Fruit fly (Drosophila melanogaster) whole organism, embryonic: ENCODE results near the gene Rab3GAP1.

Experiments
- Atf-2 ChIP-seq: fragments of 200-800 bp; sonication (Bioruptor generic); optimal IDR thresholded peaks from 2 replicates; lab custom pipeline; 2016; ENCODE audit warnings: missing biosample characterization, missing genetic modification characterization
- Awh ChIP-seq: fragments of 200-800 bp; sonication (Bioruptor generic); IDR thresholded peaks from 2 replicates; pipeline ENCODE4, ENCODE4 v1.3.6; 2022; ENCODE audit warnings: missing biosample characterization, missing genetic modification characterization
- CG10274 ChIP-seq: fragments of 200-800 bp; sonication (Bioruptor generic); optimal IDR thresholded peaks from 3 replicates; lab custom pipeline; 2017; ENCODE audit warnings: missing biosample characterization, mild to moderate bottlenecking, missing genetic modification characterization
- CG10565 ChIP-seq: fragments of 200-800 bp; sonication (Bioruptor generic); optimal IDR thresholded peaks from 3 replicates; lab custom pipeline; 2016; ENCODE audit warnings: missing biosample characterization, mild to moderate bottlenecking, missing genetic modification characterization
- CG11247 ChIP-seq: fragments of 200-800 bp; sonication (Bioruptor generic); IDR thresholded peaks from 2 replicates; pipeline ENCODE4 v1.3.6; 2022; ENCODE audit warnings: missing biosample characterization, missing genetic modification characterization
- CG13123 ChIP-seq: fragments of 200-800 bp; sonication (Bioruptor generic); optimal IDR thresholded peaks from 2 replicates; lab custom pipeline; 2016; ENCODE audit warnings: missing biosample characterization, missing genetic modification characterization
- CG13287 ChIP-seq: fragments of 200-800 bp; sonication (Bioruptor generic); IDR thresholded peaks from 2 replicates; pipeline ENCODE4 v1.3.6; 2022; ENCODE audit warnings: missing biosample characterization, missing genetic modification characterization; ENCODE audit not compliant: partially characterized antibody
- CG13424 ChIP-seq: fragments of 200-800 bp; sonication (Bioruptor generic); optimal IDR thresholded peaks from 2 replicates; lab custom pipeline; 2019; ENCODE audit warnings: missing biosample characterization, mild to moderate bottlenecking, missing genetic modification characterization, moderate library complexity
- CG15601 ChIP-seq: fragments of 200-800 bp; sonication (Bioruptor generic); optimal IDR thresholded peaks from 3 replicates; lab custom pipeline; 2019; ENCODE audit warnings: missing biosample characterization, mild to moderate bottlenecking, missing genetic modification characterization, moderate library complexity
- CG1832 ChIP-seq: fragments of 200-800 bp; sonication (Bioruptor generic); optimal IDR thresholded peaks from 2 replicates; lab custom pipeline; 2017; ENCODE audit warnings: missing biosample characterization, mild to moderate bottlenecking, missing genetic modification characterization, inconsistent platforms
- CG18619 ChIP-seq: fragments of 200-800 bp; sonication (Bioruptor generic); optimal IDR thresholded peaks from 3 replicates; lab custom pipeline; 2017; ENCODE audit warnings: missing biosample characterization, mild to moderate bottlenecking, missing genetic modification characterization
- CG2116 ChIP-seq: fragments of 200-800 bp; sonication (Bioruptor generic); optimal IDR thresholded peaks from 3 replicates; lab custom pipeline; 2018; ENCODE audit warnings: missing biosample characterization, mild to moderate bottlenecking, missing genetic modification characterization
- CG2199 ChIP-seq: fragments of 200-800 bp; sonication (Bioruptor generic); IDR thresholded peaks from 3 replicates; pipeline ENCODE4 v1.3.6; 2022; ENCODE audit warnings: missing biosample characterization, missing genetic modification characterization
- CG3838 ChIP-seq: fragments of 200-800 bp; sonication (Bioruptor generic); optimal IDR thresholded peaks from 3 replicates; lab custom pipeline; 2016; ENCODE audit warnings: missing biosample characterization, missing genetic modification characterization
- CG3995 ChIP-seq: fragments of 200-800 bp; sonication (Bioruptor generic); optimal IDR thresholded peaks from 3 replicates; lab custom pipeline; 2016; ENCODE audit warnings: missing biosample characterization, missing genetic modification characterization
- CG4404 ChIP-seq: fragments of 200-800 bp; sonication (Bioruptor generic); IDR thresholded peaks from 2 replicates; pipeline ENCODE4 v1.3.6; 2022; ENCODE audit warnings: missing biosample characterization, missing genetic modification characterization
- CG6254 ChIP-seq: fragments of 200-800 bp; sonication (Bioruptor generic); optimal IDR thresholded peaks from 3 replicates; lab custom pipeline; 2017; ENCODE audit warnings: mild to moderate bottlenecking, missing biosample characterization, missing genetic modification reagents, missing genetic modification characterization
- CG7963 ChIP-seq: fragments of 200-800 bp; sonication (Bioruptor generic); IDR thresholded peaks from 3 replicates; pipeline ENCODE4 v1.3.6; 2022; ENCODE audit warnings: missing biosample characterization, missing genetic modification characterization; ENCODE audit not compliant: partially characterized antibody
- CG9215 ChIP-seq: fragments of 200-800 bp; sonication (Bioruptor generic); IDR thresholded peaks from 2 replicates; pipeline ENCODE4 v1.3.6; 2022; ENCODE audit warnings: missing biosample characterization, missing genetic modification characterization
- CG9797 ChIP-seq: fragments of 200-800 bp; sonication (Bioruptor generic); optimal IDR thresholded peaks from 3 replicates; lab custom pipeline; 2018; ENCODE audit warnings: missing biosample characterization, mild to moderate bottlenecking, missing genetic modification characterization
- Gug ChIP-seq: fragments of 200-800 bp; sonication (Bioruptor generic); IDR thresholded peaks from 4 replicates; pipeline ENCODE4 v1.3.6; 2022; ENCODE audit warnings: missing biosample characterization, missing genetic modification characterization
- HLH54F ChIP-seq: fragments of 200-800 bp; sonication (Bioruptor generic); optimal IDR thresholded peaks from 3 replicates; lab custom pipeline; 2016; ENCODE audit warnings: missing biosample characterization, missing genetic modification characterization
- HmgZ ChIP-seq: fragments of 200-800 bp; sonication (Bioruptor generic); optimal IDR thresholded peaks from 2 replicates; lab custom pipeline; 2018; ENCODE audit warnings: missing biosample characterization, mild to moderate bottlenecking, missing genetic modification characterization
- Hr3 ChIP-seq: fragments of 200-800 bp; sonication (Bioruptor generic); optimal IDR thresholded peaks from 3 replicates; lab custom pipeline; 2016; ENCODE audit warnings: missing biosample characterization, missing genetic modification characterization
- Mad ChIP-seq: fragments of 200-800 bp; sonication (Bioruptor generic); optimal IDR thresholded peaks from 2 replicates; lab custom pipeline; 2016; ENCODE audit warnings: missing biosample characterization, missing genetic modification characterization
- Meics ChIP-seq: fragments of 200-800 bp; sonication (Bioruptor generic); optimal IDR thresholded peaks from 2 replicates; lab custom pipeline; 2017; ENCODE audit warnings: missing biosample characterization, mild to moderate bottlenecking, missing genetic modification characterization
- Mes4 ChIP-seq: fragments of 200-800 bp; sonication (Bioruptor generic); optimal IDR thresholded peaks from 2 replicates; lab custom pipeline; 2016; ENCODE audit warnings: missing biosample characterization, missing genetic modification characterization
- NC2β ChIP-seq: fragments of 200-800 bp; sonication (Bioruptor generic); optimal IDR thresholded peaks from 2 replicates; lab custom pipeline; 2016; ENCODE audit warnings: missing biosample characterization, missing genetic modification characterization
- PHDP ChIP-seq: fragments of 200-800 bp; sonication (Bioruptor generic); optimal IDR thresholded peaks from 3 replicates; lab custom pipeline; 2018; ENCODE audit warnings: missing biosample characterization, mild to moderate bottlenecking, missing genetic modification characterization, moderate library complexity
- Xbp1 ChIP-seq: fragments of 200-800 bp; sonication (Bioruptor generic); optimal IDR thresholded peaks from 3 replicates; lab custom pipeline; 2016; ENCODE audit warnings: missing biosample characterization, mild to moderate bottlenecking, missing genetic modification characterization
- ac ChIP-seq: fragments of 200-800 bp; sonication (Bioruptor generic); optimal IDR thresholded peaks from 3 replicates; lab custom pipeline; 2017; ENCODE audit warnings: missing biosample characterization, mild to moderate bottlenecking, missing genetic modification characterization
- ase ChIP-seq: fragments of 200-800 bp; sonication (Bioruptor generic); IDR thresholded peaks from 3 replicates; pipeline ENCODE4 v1.3.6; 2022; ENCODE audit warnings: missing biosample characterization, missing genetic modification characterization
- bab2 ChIP-seq: fragments of 200-800 bp; sonication (Bioruptor generic); optimal IDR thresholded peaks from 2 replicates; lab custom pipeline; 2016; ENCODE audit warnings: missing biosample characterization, missing genetic modification characterization
- bbx ChIP-seq: fragments of 200-800 bp; sonication (Bioruptor generic); IDR thresholded peaks from 2 replicates; pipeline ENCODE4 v1.3.6; 2022; ENCODE audit warnings: missing biosample characterization, missing genetic modification characterization; ENCODE audit not compliant: partially characterized antibody
- crol ChIP-seq: fragments of 200-800 bp; sonication (Bioruptor generic); IDR thresholded peaks from 2 replicates; pipeline ENCODE4 v1.3.6; 2022; ENCODE audit warnings: missing biosample characterization, missing genetic modification characterization
- dan ChIP-seq: fragments of 200-800 bp; sonication (Bioruptor generic); IDR thresholded peaks from 2 replicates; pipeline ENCODE4 v1.3.6; 2022; ENCODE audit warnings: missing biosample characterization, missing genetic modification characterization
- ewg ChIP-seq: fragments of 200-800 bp; sonication (Bioruptor generic); optimal IDR thresholded peaks from 3 replicates; lab custom pipeline; 2017; ENCODE audit warnings: mild to moderate bottlenecking, missing biosample characterization, missing genetic modification reagents, missing genetic modification characterization
- fd3F ChIP-seq: fragments of 200-800 bp; sonication (Bioruptor generic); optimal IDR thresholded peaks from 2 replicates; lab custom pipeline; 2018; ENCODE audit warnings: missing biosample characterization, mild to moderate bottlenecking, missing genetic modification characterization, moderate library complexity
- fru ChIP-seq: fragments of >200 bp; optimal IDR thresholded peaks from 2 replicates; lab custom pipeline; 2017
- ind ChIP-seq: fragments of 200-800 bp; sonication (Bioruptor generic); optimal IDR thresholded peaks from 3 replicates; lab custom pipeline; 2016; ENCODE audit warnings: missing biosample characterization, missing genetic modification characterization
- inv ChIP-seq: fragments of 200-800 bp; sonication (Bioruptor generic); IDR thresholded peaks from 2 replicates; pipeline ENCODE4 v1.3.6; 2022; ENCODE audit warnings: missing biosample characterization, missing genetic modification characterization; ENCODE audit not compliant: partially characterized antibody
- lov ChIP-seq, 2 experiments: fragments of 200-800 bp in 1 of 2; fragments of >200 bp in 1 of 2; sonication (Bioruptor generic) in 1 of 2; IDR thresholded peaks in 1 of 2; optimal IDR thresholded peaks in 1 of 2; 2 replicates in 1 of 2; 3 replicates in 1 of 2; pipeline versions ENCODE4 v1.3.6 to Lab custom; 2017 to 2022; ENCODE audit warnings: missing biosample characterization in 1 of 2, missing genetic modification characterization in 1 of 2
- repo ChIP-seq: fragments of 200-800 bp; sonication (Bioruptor generic); optimal IDR thresholded peaks from 2 replicates; lab custom pipeline; 2016; ENCODE audit warnings: missing biosample characterization, missing genetic modification characterization
- sens-2 ChIP-seq: fragments of 200-800 bp; sonication (Bioruptor generic); IDR thresholded peaks from 2 replicates; pipeline ENCODE4 v1.3.6; 2022; ENCODE audit warnings: missing biosample characterization, missing genetic modification characterization
- sisA ChIP-seq: fragments of 200-800 bp; sonication (Bioruptor generic); IDR thresholded peaks from 2 replicates; pipeline ENCODE4 v1.3.6; 2022; ENCODE audit warnings: missing biosample characterization, missing genetic modification characterization
- slou ChIP-seq: fragments of 200-800 bp; sonication (Bioruptor generic); optimal IDR thresholded peaks from 3 replicates; lab custom pipeline; 2016; ENCODE audit warnings: missing biosample characterization, missing genetic modification characterization
- sqz ChIP-seq: fragments of 200-800 bp; sonication (Bioruptor generic); optimal IDR thresholded peaks from 3 replicates; lab custom pipeline; 2018; ENCODE audit warnings: missing biosample characterization, mild to moderate bottlenecking, missing genetic modification characterization
- tio ChIP-seq: fragments of 200-800 bp; sonication (Bioruptor generic); optimal IDR thresholded peaks from 2 replicates; lab custom pipeline; 2017; ENCODE audit warnings: missing biosample characterization, missing genetic modification characterization, inconsistent platforms
- trh ChIP-seq: fragments of 200-800 bp; sonication (Bioruptor generic); optimal IDR thresholded peaks from 2 replicates; lab custom pipeline; 2016; ENCODE audit warnings: missing biosample characterization, missing genetic modification characterization
- vfl ChIP-seq: fragments of 200-800 bp; sonication (Bioruptor generic); optimal IDR thresholded peaks from 2 replicates; lab custom pipeline; 2016; ENCODE audit warnings: missing biosample characterization, missing genetic modification characterization
- zfh1 ChIP-seq: fragments of 200-800 bp; sonication (Bioruptor generic); IDR thresholded peaks from 3 replicates; pipeline ENCODE4 v1.3.6; 2022; ENCODE audit warnings: missing biosample characterization, missing genetic modification characterization

Gene Rab3GAP1

dm6 chr2L:1611122-1611521, at the start of gene Rab3GAP1, which contains the start of gene CG14352 (continued):
- TF ChIP-seq Meics (peak; percentile 80), ac (GFP tag; lab: Kevin White, UChicago) (no peak), PHDP (tag; lab: Kevin White, UChicago) (peak; percentile 77), sisA (GFP tag; lab: Robert Waterston, UW) (peak; percentile 91), CG10274 (GFP tag; lab: Kevin White, UChicago) (peak; percentile 59), lov (optimal IDR thresholded peaks at IDR 0.05; lab: Kevin White, UChicago) (no peak), lov (GFP tag; IDR thresholded peaks at IDR 0.05; lab: Robert Waterston, UW) (0 out of 3 replicates have a peak, but pooled peaks have one; percentile 28), CG3995 (GFP tag; lab: Kevin White, UChicago) (peak; percentile 51), ase (GFP tag; lab: Robert Waterston, UW) (peak; percentile 61; the same call in 1 of the 3 replicates), ewg (peak; percentile 71), vfl (GFP tag; lab: Kevin White, UChicago) (peak; percentile 83), HmgZ (tag; lab: Kevin White, UChicago) (peak; percentile 87), bbx (GFP tag; lab: Robert Waterston, UW) (no peak), zfh1 (peak; percentile 86), CG6254 (no peak), dan (GFP tag; lab: Robert Waterston, UW) (0 out of 2 replicates have a peak, but pooled peaks have one; percentile 31), CG4404 (GFP tag; lab: Robert Waterston, UW) (peak; percentile 85), CG11247 (peak; percentile 84), HLH54F (peak; percentile 94), sqz (no peak), CG13123 (GFP tag; lab: Kevin White, UChicago) (peak; percentile 73), CG3838 (peak; percentile 76), Xbp1 (GFP tag; lab: Kevin White, UChicago) (peak; percentile 93), repo (GFP tag; lab: Kevin White, UChicago) (peak; percentile 75), slou (GFP tag; lab: Kevin White, UChicago) (peak; percentile 68), CG15601 (tag; lab: Kevin White, UChicago) (peak; percentile 81), sens-2 (GFP tag; lab: Robert Waterston, UW) (peak; percentile 59; the same call in 1 of the 2 replicates), fd3F (GFP tag; lab: Kevin White, UChicago) (peak; percentile 77), CG2199 (GFP tag; lab: Robert Waterston, UW) (0 out of 3 replicates have a peak, but pooled peaks have one; percentile 55), CG1832 (GFP tag; lab: Kevin White, UChicago) (no peak), Awh (GFP tag; lab: Robert Waterston, UW) (peak; percentile 59; the same call in 1 of the 2 replicates), inv (GFP tag; lab: Robert Waterston, UW) (no peak), CG13424 (tag; lab: Kevin White, UChicago) (peak; percentile 90), crol (GFP tag; lab: Robert Waterston, UW) (no peak), CG7963 (no peak), bab2 (GFP tag; lab: Kevin White, UChicago) (peak; percentile 91), CG9215 (GFP tag; lab: Robert Waterston, UW) (peak; percentile 87), Mad (peak; percentile 90), CG2116 (GFP tag; lab: Kevin White, UChicago) (peak; percentile 68), CG9797 (GFP tag; lab: Kevin White, UChicago) (peak; percentile 46), fru (lab: Kevin White, UChicago) (no peak), NC2β (GFP tag; lab: Kevin White, UChicago) (peak; percentile 75), CG10565 (GFP tag; lab: Kevin White, UChicago) (peak; percentile 8), Gug (GFP tag; lab: Robert Waterston, UW) (peak; percentile 85), ind (peak; percentile 93), CG13287 (GFP tag; lab: Robert Waterston, UW) (peak; percentile 68), CG18619 (GFP tag; lab: Kevin White, UChicago) (peak; percentile 72), Mes4 (GFP tag; lab: Kevin White, UChicago) (peak; percentile 73), trh (peak; percentile 32), tio (GFP tag; lab: Kevin White, UChicago) (no peak), Hr3 (peak; percentile 89), Atf-2 (GFP tag; lab: Kevin White, UChicago) (peak; percentile 68)
